Fruit fly (Drosophila melanogaster): ENCODE results near the gene CG15482.

DNA sequence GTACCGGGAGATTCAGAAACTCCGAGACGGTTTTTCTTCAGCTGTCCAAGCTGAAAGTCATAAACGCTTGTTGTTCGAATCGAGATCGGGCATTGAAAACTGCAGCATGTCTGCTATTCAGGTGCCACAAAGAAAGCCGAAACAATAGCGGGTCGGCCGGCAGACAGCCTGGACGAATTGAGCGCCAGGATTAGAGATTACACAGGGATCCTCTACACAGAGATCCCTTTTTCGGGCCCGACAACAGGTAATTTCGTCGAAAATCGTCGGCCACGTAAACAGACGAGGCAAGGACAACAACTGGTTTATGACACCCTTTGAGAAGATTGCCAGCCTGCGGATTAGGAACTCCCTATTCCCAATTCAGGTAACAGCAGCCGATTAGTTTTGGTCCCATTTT lies 15.6 kb upstream of the CG15482 start, which contains the start of gene CG16813:
- TF ChIP-seq pad (GFP tag; optimal IDR thresholded peaks at IDR 0.05), result no peak
- TF ChIP-seq CG5204 (GFP tag; optimal IDR thresholded peaks at IDR 0.05), result no peak
- TF ChIP-seq toe (GFP tag; optimal IDR thresholded peaks at IDR 0.05), result no peak
- TF ChIP-seq CG12768 (GFP tag; optimal IDR thresholded peaks at IDR 0.05), result no peak
- no peak for TF ChIP-seq kay (GFP tag; ENCODE audit: borderline replicate concordance)
- no peak for TF ChIP-seq tj (GFP tag; optimal IDR thresholded peaks at IDR 0.05)
- no peak for TF ChIP-seq cnc (optimal IDR thresholded peaks at IDR 0.05)
- TF ChIP-seq ovo (GFP tag; optimal IDR thresholded peaks at IDR 0.05), result no peak
- no peak for TF ChIP-seq Crg-1 (GFP tag; optimal IDR thresholded peaks at IDR 0.05)

All from whole organism, adult.